Worm (Caenorhabditis elegans) whole organism, midembryonic: ENCODE data around the gene ugt-29.

Experiments used
- T22C8.4 ChIP-seq: fragments of 200-800 bp; sonication (Bioruptor generic); IDR thresholded peaks from 2 replicates; pipeline ENCODE4 v1.3.6; 2022; ENCODE audit warnings: missing genetic modification characterization, missing compliant biosample characterization
- cog-1 ChIP-seq: sonication (generic microtip); optimal IDR thresholded peaks from 2 replicates; lab custom pipeline; 2016; ENCODE audit warnings: missing genetic modification characterization, missing compliant biosample characterization
- flt-1 ChIP-seq: fragments of 200-800 bp; sonication (Bioruptor generic); IDR thresholded peaks from 2 replicates; pipeline ENCODE4 v1.3.6; 2022; ENCODE audit warnings: missing genetic modification characterization, missing compliant biosample characterization
- klf-2 ChIP-seq: fragments of 200-800 bp; sonication (Bioruptor generic); conservative IDR thresholded peaks from 2 replicates; pipeline ENCODE4 v1.3.6; 2022; ENCODE audit warnings: missing genetic modification reagents, missing genetic modification characterization, missing compliant biosample characterization
- med-1 ChIP-seq: sonication (generic microtip); optimal IDR thresholded peaks from 2 replicates; lab custom pipeline; 2017; ENCODE audit warnings: missing genetic modification characterization, mild to moderate bottlenecking, missing compliant biosample characterization, antibody characterized with exemption, missing genetic modification reagents; ENCODE audit not compliant: insufficient read depth
- ref-1 ChIP-seq: fragments of 200-800 bp; sonication (Bioruptor generic); conservative IDR thresholded peaks from 2 replicates; pipeline ENCODE4 v1.3.6; 2022; ENCODE audit warnings: missing genetic modification reagents, missing genetic modification characterization, missing compliant biosample characterization
- tab-1 ChIP-seq: fragments of 200-800 bp; sonication (Bioruptor generic); IDR thresholded peaks from 2 replicates; pipeline ENCODE4 v1.3.6; 2022; ENCODE audit warnings: missing genetic modification characterization, missing compliant biosample characterization
- ztf-23 ChIP-seq: fragments of 200-800 bp; sonication (Bioruptor generic); IDR thresholded peaks from 2 replicates; pipeline ENCODE4 v1.3.6; 2022; ENCODE audit warnings: missing genetic modification reagents, missing genetic modification characterization, missing compliant biosample characterization
- ztf-29 ChIP-seq: fragments of 200-800 bp; sonication (Bioruptor generic); IDR thresholded peaks from 2 replicates; pipeline ENCODE4 v1.3.6; 2022; ENCODE audit warnings: missing genetic modification reagents, missing genetic modification characterization, missing compliant biosample characterization

The ugt-29 gene

DNA sequence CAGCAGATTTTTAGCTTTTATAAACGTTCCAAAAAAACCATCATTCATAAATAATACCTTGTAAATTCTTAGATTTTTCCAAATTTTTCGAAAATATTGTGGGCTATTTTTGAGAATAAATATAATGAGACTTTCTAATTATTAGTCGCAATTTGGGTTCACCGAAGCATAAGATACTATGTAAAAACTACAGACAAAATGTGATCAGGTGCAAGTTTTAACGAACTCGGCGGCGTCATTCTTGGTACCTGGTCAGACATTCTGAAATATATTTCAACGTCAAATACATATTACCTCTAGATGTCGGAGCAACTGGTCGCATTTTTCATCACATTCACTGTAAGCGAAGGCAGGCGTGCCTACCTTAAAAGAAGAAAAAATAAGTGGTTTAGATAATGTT is 17.4 kb downstream of the ugt-29 start, which contains the start of gene srx-23:
Gene srx-23, plus strand, starts transcription at position 301 of the 400 bp plus-strand sequence.
- TF ChIP-seq tab-1 (GFP tag; lab: Robert Waterston, UW) (no peak), T22C8.4 (GFP tag; lab: Robert Waterston, UW) (no peak), ztf-29 (GFP tag; lab: Robert Waterston, UW) (no peak)

DNA sequence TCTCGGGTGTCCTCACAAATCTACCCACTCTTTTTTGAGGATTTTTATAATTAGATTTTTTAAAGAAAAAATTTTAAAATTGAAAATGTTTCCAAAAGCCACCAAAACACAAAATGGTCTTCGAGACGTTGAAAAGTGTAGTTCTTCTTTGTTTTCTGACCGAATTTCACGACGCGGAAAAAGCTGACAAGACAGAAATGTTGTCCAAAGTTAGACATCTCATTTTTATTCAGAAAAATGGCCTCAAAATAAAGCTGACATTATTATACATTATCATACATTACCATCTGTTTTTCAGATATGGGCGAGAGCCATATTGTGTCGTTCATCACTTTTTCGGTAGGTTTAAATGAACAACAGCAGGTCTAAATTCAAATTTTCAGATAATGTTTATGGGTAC is 19.7 kb downstream of the ugt-29 start, which contains the start of gene srx-22:
Gene srx-22, plus strand, starts transcription at position 301 of the 400 bp plus-strand sequence.
- no peak for TF ChIP-seq tab-1 (GFP tag; lab: Robert Waterston, UW)
- no peak for TF ChIP-seq ztf-23 (GFP tag; lab: Robert Waterston, UW)
- no peak for TF ChIP-seq cog-1 (tag; lab: Kevin White, UChicago)
- TF ChIP-seq ref-1 (GFP tag; lab: Robert Waterston, UW) = no peak
- TF ChIP-seq flt-1 (GFP tag; lab: Robert Waterston, UW) = no peak
- TF ChIP-seq med-1 (GFP tag; lab: Kevin White, UChicago) = no peak
- no peak for TF ChIP-seq T22C8.4 (GFP tag; lab: Robert Waterston, UW)
- no peak for TF ChIP-seq ztf-29 (GFP tag; lab: Robert Waterston, UW)
- TF ChIP-seq klf-2 (GFP tag; lab: Robert Waterston, UW) = no peak

DNA sequence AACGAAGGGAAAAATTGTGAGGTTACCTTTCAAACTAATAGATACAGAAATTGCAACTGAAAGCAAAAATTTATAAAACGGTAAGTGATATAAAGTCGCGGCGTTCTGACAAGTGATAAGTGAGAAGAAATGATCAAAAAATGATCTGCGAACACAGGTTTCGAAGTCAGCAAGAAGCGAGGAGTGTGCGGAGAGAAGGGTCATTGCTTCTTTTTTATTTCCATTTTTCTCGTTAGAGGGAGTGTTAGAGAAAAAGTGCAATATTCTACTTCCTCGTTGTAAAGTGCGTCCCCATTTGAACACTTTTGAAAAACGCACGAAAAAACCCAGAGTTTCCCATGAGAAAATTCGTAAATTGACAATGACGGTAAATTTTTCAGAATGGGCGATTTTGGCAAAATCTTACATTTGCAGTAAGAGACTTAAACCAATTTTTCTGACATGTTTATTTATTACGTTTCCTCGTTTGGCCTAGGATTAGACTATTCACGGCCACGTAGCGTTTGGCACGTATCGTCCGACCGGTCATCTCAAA is 22.8 kb downstream of the ugt-29 start, which contains the start of the genes fbxa-72 and srx-21:
Gene fbxa-72, minus strand, starts transcription at position 204 of the 535 bp plus-strand sequence.
Gene srx-21, plus strand, starts transcription at position 485 of the 535 bp plus-strand sequence.
- TF ChIP-seq tab-1 (GFP tag; lab: Robert Waterston, UW) (no peak), flt-1 (GFP tag; lab: Robert Waterston, UW) (no peak), T22C8.4 (GFP tag; lab: Robert Waterston, UW) (no peak), ztf-23 (GFP tag; lab: Robert Waterston, UW) (no peak), klf-2 (GFP tag; lab: Robert Waterston, UW) (no peak), ref-1 (GFP tag; lab: Robert Waterston, UW) (no peak), med-1 (GFP tag; lab: Kevin White, UChicago) (no peak), ztf-29 (GFP tag; lab: Robert Waterston, UW) (no peak), cog-1 (tag; lab: Kevin White, UChicago) (no peak)

DNA sequence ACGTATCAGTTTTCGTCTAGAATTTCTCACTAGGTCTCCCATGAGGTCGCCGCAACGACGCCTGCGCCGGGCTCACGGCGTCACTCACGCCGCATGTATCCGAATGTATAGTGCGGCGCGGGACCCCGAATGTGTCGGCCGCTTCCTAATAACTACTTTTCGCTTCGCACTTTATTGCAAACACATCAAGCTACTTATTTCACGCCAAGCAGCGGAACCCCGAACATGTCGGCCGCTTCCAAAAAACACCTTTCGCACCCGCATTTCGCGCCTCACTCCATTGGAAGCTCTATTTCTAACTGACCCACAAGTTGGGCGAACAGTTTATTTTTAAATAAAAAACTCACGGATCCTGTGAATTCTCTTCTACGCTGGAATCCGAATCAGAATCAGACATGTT is 23.3 kb downstream of the ugt-29 start:
- TF ChIP-seq ref-1 (GFP tag; lab: Robert Waterston, UW) (no peak), med-1 (GFP tag; lab: Kevin White, UChicago) (no peak), klf-2 (GFP tag; lab: Robert Waterston, UW) (no peak), ztf-29 (GFP tag; lab: Robert Waterston, UW) (no peak), tab-1 (GFP tag; lab: Robert Waterston, UW) (no peak), T22C8.4 (GFP tag; lab: Robert Waterston, UW) (no peak), ztf-23 (GFP tag; lab: Robert Waterston, UW) (no peak), flt-1 (GFP tag; lab: Robert Waterston, UW) (no peak), cog-1 (tag; lab: Kevin White, UChicago) (no peak)

DNA sequence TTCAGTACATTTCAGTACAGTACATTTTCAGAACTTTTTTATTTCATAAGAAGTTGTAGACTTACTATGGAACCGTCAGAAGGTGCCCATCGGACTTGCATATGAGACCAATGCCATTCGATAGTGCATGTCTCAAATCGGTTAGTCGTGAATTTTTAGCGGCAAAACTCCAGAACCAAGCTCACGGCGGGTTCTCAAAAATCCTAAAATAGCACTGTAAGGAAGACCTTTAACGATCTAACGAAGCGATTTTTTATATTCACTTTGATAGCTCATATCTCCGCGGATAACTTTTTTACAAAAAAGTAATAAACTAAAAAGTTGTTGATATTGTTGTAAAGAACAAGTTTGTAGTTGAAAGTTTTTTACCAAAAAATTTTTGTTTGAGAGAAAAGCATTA is 25.2 kb downstream of the ugt-29 start, which contains the start of gene sru-25:
Gene sru-25, minus strand, starts transcription at position 101 of the 400 bp plus-strand sequence.
- TF ChIP-seq med-1 (GFP tag; lab: Kevin White, UChicago) = no peak
- TF ChIP-seq T22C8.4 (GFP tag; lab: Robert Waterston, UW) = no peak
- TF ChIP-seq cog-1 (tag; lab: Kevin White, UChicago) = no peak
- no peak for TF ChIP-seq klf-2 (GFP tag; lab: Robert Waterston, UW)

DNA sequence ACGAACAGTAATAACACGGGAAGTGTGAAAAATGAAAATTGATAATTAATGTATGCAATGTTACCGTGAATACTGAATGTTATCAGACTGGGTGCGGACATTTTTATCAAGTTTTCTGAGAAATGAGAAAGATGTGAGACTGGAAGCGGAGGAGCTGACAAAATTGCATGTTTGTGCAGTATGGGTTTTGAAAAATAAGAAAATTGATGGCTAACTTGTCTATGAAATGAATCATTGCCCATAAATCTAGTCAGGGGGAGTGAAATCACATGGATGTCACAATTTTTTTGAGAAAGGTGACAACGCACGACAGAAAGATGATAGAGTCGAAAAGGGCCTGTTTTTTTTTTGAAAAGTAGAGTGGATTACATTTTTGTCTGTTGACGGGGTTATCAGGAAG is 28.0 kb downstream of the ugt-29 start, which contains the start of gene sru-24:
Gene sru-24, minus strand, starts transcription at position 101 of the 400 bp plus-strand sequence.
- no peak for TF ChIP-seq T22C8.4 (GFP tag; lab: Robert Waterston, UW)
- TF ChIP-seq ref-1 (GFP tag; lab: Robert Waterston, UW) = no peak
- TF ChIP-seq flt-1 (GFP tag; lab: Robert Waterston, UW) = no peak

DNA sequence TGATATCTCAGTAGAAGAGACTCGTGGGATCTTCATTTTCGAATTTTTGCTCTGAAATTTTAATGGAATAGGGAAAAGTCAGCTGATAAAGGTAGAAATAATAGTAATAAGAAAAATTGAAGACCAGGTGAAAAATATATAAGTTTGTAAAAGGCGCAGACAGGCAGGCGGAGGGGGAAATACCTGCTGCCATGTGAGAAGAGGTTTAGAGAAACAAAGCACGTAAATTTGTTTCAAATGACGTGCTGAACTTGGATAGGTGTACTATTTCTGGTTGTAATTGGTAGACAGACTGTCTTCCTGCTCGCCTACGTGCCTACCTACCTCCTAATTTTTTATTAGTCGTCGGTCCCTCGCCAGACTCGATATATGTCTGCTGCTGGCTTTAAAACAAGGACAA is 31.9 kb downstream of the ugt-29 start, which contains the start of gene nhr-180:
Gene nhr-180, minus strand, starts transcription at position 52 of the 400 bp plus-strand sequence.
- TF ChIP-seq tab-1 (GFP tag; lab: Robert Waterston, UW) (no peak), T22C8.4 (GFP tag; lab: Robert Waterston, UW) (no peak), flt-1 (GFP tag; lab: Robert Waterston, UW) (no peak), ztf-23 (GFP tag; lab: Robert Waterston, UW) (no peak), klf-2 (GFP tag; lab: Robert Waterston, UW) (no peak), ztf-29 (GFP tag; lab: Robert Waterston, UW) (no peak)

DNA sequence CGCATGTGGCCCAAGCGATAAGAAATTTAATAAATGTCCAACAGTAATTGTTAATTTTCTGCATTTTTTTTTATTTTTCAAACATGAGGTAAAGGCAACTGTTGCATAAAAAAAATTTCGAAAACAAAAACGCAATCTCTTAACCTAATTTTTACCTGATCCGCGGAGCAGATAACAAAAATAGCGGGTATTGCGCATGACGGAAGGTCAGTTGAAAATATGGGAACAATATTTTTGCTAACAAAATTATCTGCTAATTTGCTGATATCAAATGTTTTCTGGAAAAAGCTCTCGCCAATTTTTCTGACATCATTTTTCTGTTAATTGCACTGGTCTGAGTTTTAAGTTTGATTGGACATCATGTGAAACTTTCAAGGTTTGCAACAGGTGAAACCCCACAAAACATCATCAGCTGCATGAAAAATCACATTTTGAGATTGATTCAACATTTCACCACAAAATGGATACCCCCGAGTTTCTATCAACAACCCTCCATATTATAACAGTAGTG is 35.0 kb downstream of the ugt-29 start, which contains the start of the genes F31F4.11 and srh-266:
Gene F31F4.11, minus strand, starts transcription at position 101 of the 511 bp plus-strand sequence.
Gene srh-266, plus strand, starts transcription at position 461 of the 511 bp plus-strand sequence.
- TF ChIP-seq tab-1 (GFP tag; lab: Robert Waterston, UW) = no peak
- no peak for TF ChIP-seq ztf-29 (GFP tag; lab: Robert Waterston, UW)
- no peak for TF ChIP-seq med-1 (GFP tag; lab: Kevin White, UChicago)
- no peak for TF ChIP-seq ref-1 (GFP tag; lab: Robert Waterston, UW)
- TF ChIP-seq cog-1 (tag; lab: Kevin White, UChicago) = no peak
- no peak for TF ChIP-seq flt-1 (GFP tag; lab: Robert Waterston, UW)
- TF ChIP-seq klf-2 (GFP tag; lab: Robert Waterston, UW) = no peak
- TF ChIP-seq ztf-23 (GFP tag; lab: Robert Waterston, UW) = no peak
- no peak for TF ChIP-seq T22C8.4 (GFP tag; lab: Robert Waterston, UW)

DNA sequence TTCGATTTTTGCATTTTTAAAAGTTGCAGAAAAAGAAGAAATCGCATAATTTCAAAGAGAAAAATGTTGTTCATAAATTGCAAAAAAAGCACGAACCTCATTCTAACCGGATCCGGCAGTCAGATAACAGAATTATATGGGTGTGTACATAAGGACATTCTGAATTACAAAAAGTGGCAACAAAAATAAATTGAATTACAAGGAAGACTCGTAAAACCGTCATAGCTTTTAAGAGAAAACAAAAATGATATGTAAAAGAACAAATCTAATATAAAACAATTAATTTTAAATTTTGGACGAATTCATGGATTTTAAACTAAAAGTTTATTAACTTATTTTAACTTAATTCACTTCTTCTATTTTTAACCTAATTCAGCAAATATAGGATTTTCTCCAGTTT is 39.2 kb downstream of the ugt-29 start, which contains the start of gene F31F4.17:
Gene F31F4.17, minus strand, starts transcription at position 101 of the 400 bp plus-strand sequence.
- TF ChIP-seq T22C8.4 (GFP tag; lab: Robert Waterston, UW) (no peak), ref-1 (GFP tag; lab: Robert Waterston, UW) (no peak), ztf-29 (GFP tag; lab: Robert Waterston, UW) (no peak), med-1 (GFP tag; lab: Kevin White, UChicago) (no peak), klf-2 (GFP tag; lab: Robert Waterston, UW) (no peak), flt-1 (GFP tag; lab: Robert Waterston, UW) (no peak), ztf-23 (GFP tag; lab: Robert Waterston, UW) (no peak), tab-1 (GFP tag; lab: Robert Waterston, UW) (no peak), cog-1 (tag; lab: Kevin White, UChicago) (no peak)
